Worm (Caenorhabditis elegans) whole organism, L4 larva: ENCODE measurements around the gene F43C11.1.
A peak's percentile ranks its signal among the peaks of the same experiment; 100 is the strongest.

Experiments used
- D1046.2 ChIP-seq: fragments of 200-800 bp; sonication (Bioruptor generic); IDR thresholded peaks from 2 replicates; pipeline ENCODE4 v1.3.6; 2022; ENCODE audit warnings: missing genetic modification characterization, missing compliant biosample characterization
- F10B5.3 ChIP-seq: sonication (generic microtip); optimal IDR thresholded peaks from 2 replicates; lab custom pipeline; 2016; ENCODE audit warnings: mild to moderate bottlenecking, missing genetic modification characterization, missing compliant biosample characterization
- F44E2.7 ChIP-seq: fragments of 200-800 bp; sonication (Bioruptor generic); IDR thresholded peaks from 2 replicates; pipeline ENCODE4 v2.1.2; 2022; ENCODE audit warnings: missing genetic modification characterization, missing compliant biosample characterization
- F49E8.2 ChIP-seq: sonication (generic microtip); optimal IDR thresholded peaks from 2 replicates; lab custom pipeline; 2016; ENCODE audit warnings: missing compliant biosample characterization, mild to moderate bottlenecking, missing genetic modification characterization, borderline replicate concordance
- R02D3.7 ChIP-seq: fragments of 150-350 bp; sonication (generic microtip); optimal IDR thresholded peaks from 3 replicates; lab custom pipeline; 2014; ENCODE audit warnings: missing biosample characterization, missing genetic modification characterization
- T20F7.1 ChIP-seq: fragments of 200-800 bp; sonication (Bioruptor generic); optimal IDR thresholded peaks from 2 replicates; lab custom pipeline; 2018; ENCODE audit warnings: mild to moderate bottlenecking, missing genetic modification characterization, missing compliant biosample characterization
- Y75B8A.6 ChIP-seq: fragments of 200-800 bp; sonication (Bioruptor generic); IDR thresholded peaks from 2 replicates; pipeline ENCODE4 v1.3.6; 2022; ENCODE audit warnings: missing genetic modification reagents, missing genetic modification characterization, missing compliant biosample characterization
- ZK337.2 ChIP-seq: fragments of 200-800 bp; sonication (Bioruptor generic); IDR thresholded peaks from 2 replicates; pipeline ENCODE4 v1.3.6; 2022; ENCODE audit warnings: missing genetic modification reagents, missing genetic modification characterization, missing compliant biosample characterization
- arid-1 ChIP-seq: fragments of 200-800 bp; sonication (Bioruptor generic); conservative IDR thresholded peaks from 2 replicates; pipeline ENCODE4 v1.3.6; 2022; ENCODE audit warnings: missing genetic modification reagents, missing genetic modification characterization, missing compliant biosample characterization
- ceh-20 ChIP-seq: fragments of 200-800 bp; sonication (Bioruptor generic); IDR thresholded peaks from 2 replicates; pipeline ENCODE4 v1.3.6; 2022; ENCODE audit warnings: missing genetic modification reagents, missing genetic modification characterization, missing compliant biosample characterization
- ceh-28 ChIP-seq: fragments of 150-350 bp; optimal IDR thresholded peaks from 2 replicates; lab custom pipeline; 2014; ENCODE audit warnings: missing biosample characterization, missing genetic modification reagents, missing genetic modification characterization
- ces-1 ChIP-seq: fragments of 150-350 bp; sonication (generic microtip); optimal IDR thresholded peaks from 4 replicates; lab custom pipeline; 2014; ENCODE audit warnings: missing biosample characterization, missing genetic modification reagents, missing genetic modification characterization
- cey-2 ChIP-seq: sonication (generic microtip); optimal IDR thresholded peaks from 3 replicates; lab custom pipeline; 2017; ENCODE audit warnings: missing genetic modification characterization, mild to moderate bottlenecking, missing compliant biosample characterization, antibody characterized with exemption, borderline replicate concordance; ENCODE audit not compliant: insufficient read depth
- daf-19 ChIP-seq: fragments of 200-800 bp; sonication (Bioruptor generic); conservative IDR thresholded peaks from 2 replicates; pipeline ENCODE4 v1.3.6; 2022; ENCODE audit warnings: missing genetic modification characterization, missing compliant biosample characterization
- daf-8 ChIP-seq: fragments of 200-800 bp; sonication (Bioruptor generic); IDR thresholded peaks from 2 replicates; pipeline ENCODE4 v1.3.6; 2022; ENCODE audit warnings: missing genetic modification characterization, missing compliant biosample characterization
- duxl-1 ChIP-seq: sonication (generic microtip); optimal IDR thresholded peaks from 2 replicates; lab custom pipeline; 2016; ENCODE audit warnings: mild to moderate bottlenecking, missing genetic modification characterization, moderate library complexity, missing compliant biosample characterization; ENCODE audit not compliant: poor library complexity
- dve-1 ChIP-seq: sonication (generic microtip); optimal IDR thresholded peaks from 2 replicates; lab custom pipeline; 2017; ENCODE audit warnings: antibody characterized with exemption, mild to moderate bottlenecking, missing genetic modification characterization, missing compliant biosample characterization; ENCODE audit not compliant: insufficient read depth
- egl-27 ChIP-seq: sonication (generic microtip); optimal IDR thresholded peaks from 3 replicates; lab custom pipeline; 2017; ENCODE audit warnings: missing biosample characterization, missing genetic modification reagents, missing genetic modification characterization
- fkh-10 ChIP-seq: fragments of 150-350 bp; optimal IDR thresholded peaks from 2 replicates; lab custom pipeline; 2014; ENCODE audit warnings: missing biosample characterization, missing genetic modification reagents, missing genetic modification characterization
- fos-1 ChIP-seq: fragments of 150-350 bp; optimal IDR thresholded peaks from 2 replicates; lab custom pipeline; 2014; ENCODE audit warnings: missing biosample characterization, missing genetic modification characterization
- hif-1 ChIP-seq, 2 experiments: sonication (generic microtip); optimal IDR thresholded peaks; 2 replicates each; lab custom pipeline; 2016 to 2017; ENCODE audit warnings: missing compliant biosample characterization in 2 of 2, missing genetic modification characterization in 2 of 2, missing genetic modification reagents in 2 of 2, missing genotype in 2 of 2, mild to moderate bottlenecking in 1 of 2
- hlh-11 ChIP-seq: fragments of 200-800 bp; sonication (Bioruptor generic); optimal IDR thresholded peaks from 2 replicates; lab custom pipeline; 2018; ENCODE audit warnings: mild to moderate bottlenecking, missing genetic modification characterization, missing compliant biosample characterization
- hlh-30 ChIP-seq: sonication (generic microtip); optimal IDR thresholded peaks from 2 replicates; lab custom pipeline; 2017; ENCODE audit warnings: antibody characterized with exemption, mild to moderate bottlenecking, missing genetic modification characterization, missing compliant biosample characterization; ENCODE audit not compliant: insufficient read depth
- lim-7 ChIP-seq: fragments of 200-800 bp; sonication (Bioruptor generic); IDR thresholded peaks from 2 replicates; pipeline ENCODE4 v1.3.6; 2022; ENCODE audit warnings: missing genetic modification characterization, missing compliant biosample characterization
- lin-1 ChIP-seq: fragments of 200-800 bp; sonication (Bioruptor generic); IDR thresholded peaks from 2 replicates; pipeline ENCODE4 v1.3.6; 2022; ENCODE audit warnings: missing genetic modification reagents, missing genetic modification characterization, missing compliant biosample characterization
- lin-29 ChIP-seq: fragments of 200-800 bp; sonication (Bioruptor generic); IDR thresholded peaks from 2 replicates; pipeline ENCODE4 v1.3.6; 2022; ENCODE audit warnings: missing genetic modification reagents, missing genetic modification characterization, missing compliant biosample characterization
- lin-39 ChIP-seq: fragments of 150-350 bp; optimal IDR thresholded peaks from 2 replicates; lab custom pipeline; 2014; ENCODE audit warnings: missing biosample characterization, missing genetic modification reagents, missing genetic modification characterization
- lsy-2 ChIP-seq, 2 experiments: fragments of 150-350 bp in 1 of 2; sonication (generic microtip) in 1 of 2; optimal IDR thresholded peaks; 2 replicates each; lab custom pipeline; 2014 to 2017; ENCODE audit warnings: missing biosample characterization in 2 of 2, missing genetic modification characterization in 2 of 2
- madf-9 ChIP-seq: fragments of 200-800 bp; sonication (Bioruptor generic); conservative IDR thresholded peaks from 2 replicates; pipeline ENCODE4 v1.3.6; 2022; ENCODE audit warnings: missing genetic modification reagents, missing genetic modification characterization, missing compliant biosample characterization
- mep-1 ChIP-seq: fragments of 150-350 bp; sonication (generic microtip); optimal IDR thresholded peaks from 3 replicates; lab custom pipeline; 2014; ENCODE audit warnings: missing biosample characterization, missing genetic modification characterization
- mes-2 ChIP-seq: sonication (generic microtip); optimal IDR thresholded peaks from 2 replicates; lab custom pipeline; 2016; ENCODE audit warnings: missing genotype, mild to moderate bottlenecking, missing genetic modification characterization, missing compliant biosample characterization; ENCODE audit not compliant: poor library complexity, severe bottlenecking
- mxl-3 ChIP-seq: fragments of 200-800 bp; sonication (Bioruptor generic); optimal IDR thresholded peaks from 2 replicates; lab custom pipeline; 2018; ENCODE audit warnings: mild to moderate bottlenecking, missing genetic modification characterization, missing compliant biosample characterization
- nhr-11 ChIP-seq: fragments of 150-350 bp; optimal IDR thresholded peaks from 2 replicates; lab custom pipeline; 2014; ENCODE audit warnings: missing biosample characterization, missing genetic modification characterization
- nhr-111 ChIP-seq: fragments of 200-800 bp; sonication (Bioruptor generic); optimal IDR thresholded peaks from 2 replicates; lab custom pipeline; 2018; ENCODE audit warnings: mild to moderate bottlenecking, missing genetic modification characterization, missing compliant biosample characterization
- nhr-25 ChIP-seq: sonication (generic microtip); optimal IDR thresholded peaks from 2 replicates; lab custom pipeline; 2017; ENCODE audit warnings: missing genetic modification characterization, mild to moderate bottlenecking, missing compliant biosample characterization, antibody characterized with exemption, moderate library complexity, borderline replicate concordance; ENCODE audit not compliant: insufficient read depth
- nhr-41 ChIP-seq: fragments of 200-800 bp; sonication (Bioruptor generic); IDR thresholded peaks from 2 replicates; pipeline ENCODE4 v1.3.6; 2022; ENCODE audit warnings: missing genetic modification reagents, missing genetic modification characterization, missing compliant biosample characterization
- nhr-42 ChIP-seq: fragments of 200-800 bp; sonication (Bioruptor generic); IDR thresholded peaks from 2 replicates; pipeline ENCODE4 v1.3.6; 2022; ENCODE audit warnings: missing genetic modification characterization, missing compliant biosample characterization
- nhr-77 ChIP-seq: fragments of 150-350 bp; optimal IDR thresholded peaks from 2 replicates; lab custom pipeline; 2014; ENCODE audit warnings: missing biosample characterization, missing genetic modification characterization
- pha-4 ChIP-seq, 2 experiments: fragments of 150-350 bp in 1 of 2; fragments of 200-800 bp in 1 of 2; sonication (Bioruptor generic) in 1 of 2; IDR thresholded peaks in 1 of 2; optimal IDR thresholded peaks in 1 of 2; 2 replicates each; pipeline versions ENCODE4 v1.3.6 to Lab custom; 2014 to 2022; ENCODE audit warnings: missing genetic modification characterization in 2 of 2, missing genetic modification reagents in 2 of 2, missing biosample characterization in 1 of 2, missing compliant biosample characterization in 1 of 2
- sdz-12 ChIP-seq: fragments of 200-800 bp; sonication (Bioruptor generic); optimal IDR thresholded peaks from 2 replicates; lab custom pipeline; 2018; ENCODE audit warnings: mild to moderate bottlenecking, missing genetic modification characterization, missing compliant biosample characterization
- set-16 ChIP-seq: fragments of 200-800 bp; sonication (Bioruptor generic); IDR thresholded peaks from 2 replicates; pipeline ENCODE4 v1.3.6; 2022; ENCODE audit warnings: missing genetic modification reagents, missing genetic modification characterization, missing compliant biosample characterization
- snpc-1.2 ChIP-seq: fragments of 200-800 bp; sonication (Bioruptor generic); IDR thresholded peaks from 2 replicates; pipeline ENCODE4 v1.3.6; 2022; ENCODE audit warnings: missing genetic modification reagents, missing genetic modification characterization, missing compliant biosample characterization
- tag-97 ChIP-seq: fragments of 200-800 bp; sonication (Bioruptor generic); IDR thresholded peaks from 2 replicates; pipeline ENCODE4 v1.3.6; 2022; ENCODE audit warnings: missing genetic modification characterization, missing compliant biosample characterization
- tra-1 ChIP-seq: fragments of 200-800 bp; sonication (Bioruptor generic); IDR thresholded peaks from 2 replicates; pipeline ENCODE4 v1.3.6; 2022; ENCODE audit warnings: missing genetic modification reagents, missing genetic modification characterization, missing compliant biosample characterization
- zip-2 ChIP-seq: fragments of 150-350 bp; optimal IDR thresholded peaks from 2 replicates; lab custom pipeline; 2014; ENCODE audit warnings: missing biosample characterization, missing genetic modification characterization

F43C11.1 gene

ce11 chrII:2340974-2341373 is 15.9 kb upstream of the F43C11.1 start (continued):
- TF ChIP-seq arid-1 (GFP tag; lab: Robert Waterston, UW) (no peak), hif-1 (tag; optimal IDR thresholded peaks at IDR 0.05; lab: Kevin White, UChicago) (no peak), ZK337.2 (no peak)
- TF ChIP-seq, all 104 proteins: peak for 7

ce11 chrII:2341515-2341914 is 15.4 kb upstream of the F43C11.1 start, which contains the start of gene enri-1:
enri-1 (minus strand) TSS chrII:2341615.
- TF ChIP-seq fos-1 (tag; lab: Kevin White, UChicago), result no peak
- no peak for TF ChIP-seq mxl-3
- TF ChIP-seq madf-9 (GFP tag; lab: Robert Waterston, UW), result no peak
- TF ChIP-seq duxl-1 (tag; lab: Kevin White, UChicago), result no peak
- TF ChIP-seq hlh-11 (tag; lab: Kevin White, UChicago), result no peak
- TF ChIP-seq lsy-2 (tag; optimal IDR thresholded peaks at IDR 0.05; lab: Kevin White, UChicago), result no peak
- TF ChIP-seq snpc-1.2 (GFP tag; lab: Robert Waterston, UW), result no peak
- no peak for TF ChIP-seq F10B5.3 (tag; lab: Kevin White, UChicago)
- TF ChIP-seq nhr-42 (GFP tag; lab: Robert Waterston, UW), result no peak
- TF ChIP-seq lin-1, result no peak
- TF ChIP-seq, all 104 proteins: peak for 0

ce11 chrII:2342004-2342479 is 14.9 kb upstream of the F43C11.1 start, which contains the start of gene F43C11.6:
F43C11.6 (plus strand) TSS chrII:2342429.
- no peak for TF ChIP-seq dve-1 (tag; lab: Kevin White, UChicago)
- no peak for TF ChIP-seq F49E8.2 (tag; lab: Kevin White, UChicago)
- TF ChIP-seq set-16 (GFP tag; lab: Robert Waterston, UW), result no peak
- no peak for TF ChIP-seq lin-29 (GFP tag; lab: Robert Waterston, UW)
- peak; percentile 59 for TF ChIP-seq hlh-30 (tag; lab: Kevin White, UChicago)
- no peak for TF ChIP-seq fos-1 (tag; lab: Kevin White, UChicago)
- no peak for TF ChIP-seq madf-9 (GFP tag; lab: Robert Waterston, UW)
- no peak for TF ChIP-seq lin-1
- TF ChIP-seq pha-4 (GFP tag; IDR thresholded peaks at IDR 0.05; lab: Robert Waterston, UW), result no peak
- no peak for TF ChIP-seq pha-4 (tag; optimal IDR thresholded peaks at IDR 0.05; lab: Kevin White, UChicago)
- no peak for TF ChIP-seq daf-8 (GFP tag; lab: Robert Waterston, UW)
- TF ChIP-seq tra-1 (GFP tag; lab: Robert Waterston, UW), result no peak
- TF ChIP-seq fkh-10 (GFP tag; lab: Kevin White, UChicago), result no peak
- no peak for TF ChIP-seq ceh-28
- no peak for TF ChIP-seq F44E2.7 (GFP tag; lab: Robert Waterston, UW)
- peak; percentile 67 for TF ChIP-seq R02D3.7
- TF ChIP-seq nhr-25 (tag; lab: Kevin White, UChicago), result no peak
- no peak for TF ChIP-seq cey-2 (tag; lab: Kevin White, UChicago)
- TF ChIP-seq snpc-1.2 (GFP tag; lab: Robert Waterston, UW), result no peak
- no peak for TF ChIP-seq nhr-11 (tag; lab: Kevin White, UChicago)
- no peak for TF ChIP-seq lin-39 (tag; lab: Kevin White, UChicago)
- TF ChIP-seq Y75B8A.6 (GFP tag; lab: Robert Waterston, UW), result no peak
- no peak for TF ChIP-seq zip-2
- TF ChIP-seq mes-2 (tag; lab: Kevin White, UChicago), result no peak
- no peak for TF ChIP-seq lim-7 (GFP tag; lab: Robert Waterston, UW)
- TF ChIP-seq ces-1 (GFP tag; lab: Kevin White, UChicago), result no peak
- no peak for TF ChIP-seq hlh-11 (tag; lab: Kevin White, UChicago)
- no peak for TF ChIP-seq mep-1 (tag; lab: Kevin White, UChicago)
- no peak for TF ChIP-seq tag-97 (GFP tag; lab: Robert Waterston, UW)
- TF ChIP-seq D1046.2, result no peak
- TF ChIP-seq sdz-12 (GFP tag; lab: Kevin White, UChicago), result no peak
- no peak for TF ChIP-seq ceh-20
- TF ChIP-seq egl-27 (tag; lab: Kevin White, UChicago), result no peak
- TF ChIP-seq nhr-111 (GFP tag; lab: Kevin White, UChicago), result no peak
- TF ChIP-seq daf-19 (GFP tag; lab: Robert Waterston, UW), result no peak
- no peak for TF ChIP-seq nhr-41 (GFP tag; lab: Robert Waterston, UW)
- peak; percentile 94 for TF ChIP-seq T20F7.1 (GFP tag; lab: Kevin White, UChicago)
- TF ChIP-seq nhr-77, result peak; percentile 21
